Fruit fly (Drosophila melanogaster) whole organism, prepupa: ENCODE measurements around the gene Kpc1.

Experiments used
- Blimp-1 ChIP-seq: fragments of 200-800 bp; sonication (Bioruptor generic); optimal IDR thresholded peaks from 3 replicates; lab custom pipeline; 2017; ENCODE audit warnings: missing biosample characterization, missing genetic modification characterization, mild to moderate bottlenecking, moderate library complexity, missing genetic modification reagents
- CG11762 ChIP-seq: fragments of 200-800 bp; sonication (Bioruptor generic); optimal IDR thresholded peaks from 3 replicates; lab custom pipeline; 2016; ENCODE audit warnings: missing biosample characterization, missing genetic modification characterization; ENCODE audit not compliant: insufficient read depth
- CG11902 ChIP-seq: fragments of 200-800 bp; sonication (Bioruptor generic); optimal IDR thresholded peaks from 3 replicates; lab custom pipeline; 2016; ENCODE audit warnings: missing biosample characterization, missing genetic modification characterization
- CG15336 ChIP-seq: fragments of 200-800 bp; sonication (Bioruptor generic); IDR thresholded peaks from 2 replicates; pipeline ENCODE4 v1.3.6; 2022; ENCODE audit warnings: missing biosample characterization, missing genetic modification characterization
- CG1621 ChIP-seq: fragments of 200-800 bp; sonication (Bioruptor generic); optimal IDR thresholded peaks from 3 replicates; lab custom pipeline; 2018; ENCODE audit warnings: missing biosample characterization, mild to moderate bottlenecking, missing genetic modification characterization
- CG3032 ChIP-seq: fragments of 200-800 bp; optimal IDR thresholded peaks from 2 replicates; lab custom pipeline; 2019; ENCODE audit warnings: missing biosample characterization, mild to moderate bottlenecking, missing genetic modification characterization, moderate library complexity
- CG31627 ChIP-seq: fragments of 200-800 bp; sonication (Bioruptor generic); optimal IDR thresholded peaks from 3 replicates; lab custom pipeline; 2016; ENCODE audit warnings: missing biosample characterization, missing genetic modification characterization
- CG34406 ChIP-seq: fragments of 200-800 bp; sonication (Bioruptor generic); optimal IDR thresholded peaks from 3 replicates; lab custom pipeline; 2016; ENCODE audit warnings: missing biosample characterization, missing genetic modification characterization
- CG3919 ChIP-seq: fragments of 200-800 bp; sonication (Bioruptor generic); optimal IDR thresholded peaks from 3 replicates; lab custom pipeline; 2016; ENCODE audit warnings: missing biosample characterization, missing genetic modification characterization
- CG4318 ChIP-seq: fragments of 200-800 bp; sonication (Bioruptor generic); optimal IDR thresholded peaks from 3 replicates; lab custom pipeline; 2017; ENCODE audit warnings: missing biosample characterization, mild to moderate bottlenecking, missing genetic modification characterization
- CG6163 ChIP-seq: fragments of 200-800 bp; sonication (Bioruptor generic); IDR thresholded peaks from 3 replicates; pipeline ENCODE4 v1.3.6; 2022; ENCODE audit warnings: missing biosample characterization, missing genetic modification characterization
- CG6276 ChIP-seq: fragments of 200-800 bp; sonication (Bioruptor generic); optimal IDR thresholded peaks from 2 replicates; lab custom pipeline; 2017; ENCODE audit warnings: missing biosample characterization, mild to moderate bottlenecking, missing genetic modification characterization
- CG6792 ChIP-seq: fragments of 200-800 bp; sonication (Bioruptor generic); optimal IDR thresholded peaks from 3 replicates; lab custom pipeline; 2016; ENCODE audit warnings: missing biosample characterization, missing genetic modification characterization
- CG6808 ChIP-seq: fragments of 200-800 bp; sonication (Bioruptor generic); optimal IDR thresholded peaks from 3 replicates; lab custom pipeline; 2017; ENCODE audit warnings: missing biosample characterization, missing genetic modification characterization, mild to moderate bottlenecking, moderate library complexity, missing genetic modification reagents
- CG8119 ChIP-seq: fragments of 200-800 bp; sonication (Bioruptor generic); IDR thresholded peaks from 3 replicates; pipeline ENCODE4 v1.3.6; 2022; ENCODE audit warnings: missing biosample characterization, missing genetic modification characterization
- CG9139 ChIP-seq: fragments of 200-800 bp; sonication (Bioruptor generic); optimal IDR thresholded peaks from 3 replicates; lab custom pipeline; 2017; ENCODE audit warnings: missing biosample characterization, mild to moderate bottlenecking, missing genetic modification characterization
- Eip75B ChIP-seq: fragments of 200-800 bp; sonication (Bioruptor generic); optimal IDR thresholded peaks from 3 replicates; lab custom pipeline; 2016; ENCODE audit warnings: missing biosample characterization, missing genetic modification characterization
- Eip78C ChIP-seq: fragments of 200-800 bp; sonication (Bioruptor generic); peaks from one replicate; lab custom pipeline; 2016; ENCODE audit warnings: missing biosample characterization, missing genetic modification characterization
- Eip93F ChIP-seq: fragments of 200-800 bp; sonication (Bioruptor generic); optimal IDR thresholded peaks from 2 replicates; lab custom pipeline; 2016; ENCODE audit warnings: missing biosample characterization, mild to moderate bottlenecking, missing genetic modification characterization
- Ets21C ChIP-seq: fragments of 200-800 bp; sonication (Bioruptor generic); optimal IDR thresholded peaks from 3 replicates; lab custom pipeline; 2016; ENCODE audit warnings: missing biosample characterization, missing genetic modification characterization
- Gug ChIP-seq: fragments of 200-800 bp; sonication (Bioruptor generic); IDR thresholded peaks from 2 replicates; pipeline ENCODE4 v1.3.6; 2022; ENCODE audit warnings: missing biosample characterization, missing genetic modification characterization
- Hr38 ChIP-seq: sonication (Bioruptor generic); optimal IDR thresholded peaks from 2 replicates; lab custom pipeline; 2016; ENCODE audit warnings: missing biosample characterization, missing genetic modification characterization
- Hr39 ChIP-seq: fragments of 200-800 bp; sonication (Bioruptor generic); optimal IDR thresholded peaks from 2 replicates; lab custom pipeline; 2016; ENCODE audit warnings: missing biosample characterization, missing genetic modification characterization
- Hr4 ChIP-seq: fragments of 200-800 bp; sonication (Bioruptor generic); optimal IDR thresholded peaks from 3 replicates; lab custom pipeline; 2016; ENCODE audit warnings: missing biosample characterization, missing genetic modification characterization
- Lpt ChIP-seq: fragments of 200-800 bp; sonication (Bioruptor generic); optimal IDR thresholded peaks from 3 replicates; lab custom pipeline; 2016; ENCODE audit warnings: missing biosample characterization, missing genetic modification characterization
- Smox ChIP-seq: fragments of 200-800 bp; sonication (Bioruptor generic); optimal IDR thresholded peaks from 3 replicates; lab custom pipeline; 2016; ENCODE audit warnings: missing biosample characterization, missing genetic modification characterization
- Sox102F ChIP-seq: fragments of 200-800 bp; sonication (Bioruptor generic); optimal IDR thresholded peaks from 2 replicates; lab custom pipeline; 2016; ENCODE audit warnings: missing biosample characterization, mild to moderate bottlenecking, missing genetic modification characterization
- Sox14 ChIP-seq: fragments of 200-800 bp; sonication (Bioruptor generic); optimal IDR thresholded peaks from 3 replicates; lab custom pipeline; 2016; ENCODE audit warnings: missing biosample characterization, missing genetic modification characterization
- Sox15 ChIP-seq: fragments of 200-800 bp; sonication (Bioruptor generic); optimal IDR thresholded peaks from 3 replicates; lab custom pipeline; 2016; ENCODE audit warnings: missing biosample characterization, missing genetic modification characterization
- acj6 ChIP-seq: fragments of 200-800 bp; sonication (Bioruptor generic); optimal IDR thresholded peaks from 3 replicates; lab custom pipeline; 2016; ENCODE audit warnings: missing biosample characterization, missing genetic modification characterization
- cyc ChIP-seq: fragments of 200-800 bp; sonication (Bioruptor generic); optimal IDR thresholded peaks from 3 replicates; lab custom pipeline; 2016; ENCODE audit warnings: missing biosample characterization, missing genetic modification characterization
- dac ChIP-seq: fragments of 200-800 bp; sonication (Bioruptor generic); optimal IDR thresholded peaks from 2 replicates; lab custom pipeline; 2017; ENCODE audit warnings: missing biosample characterization, mild to moderate bottlenecking, missing genetic modification characterization
- dsx ChIP-seq: fragments of 200-800 bp; optimal IDR thresholded peaks from 3 replicates; lab custom pipeline; 2019; ENCODE audit warnings: missing biosample characterization, mild to moderate bottlenecking, missing genetic modification characterization, moderate library complexity; ENCODE audit not compliant: poor library complexity, severe bottlenecking
- eg ChIP-seq: fragments of 200-800 bp; sonication (Bioruptor generic); IDR thresholded peaks from 3 replicates; pipeline ENCODE4 v1.3.6; 2022; ENCODE audit warnings: missing biosample characterization, missing genetic modification characterization
- esn ChIP-seq: fragments of 200-800 bp; sonication (Bioruptor generic); optimal IDR thresholded peaks from 2 replicates; lab custom pipeline; 2016; ENCODE audit warnings: missing biosample characterization, mild to moderate bottlenecking, missing genetic modification characterization, moderate library complexity
- fd59A ChIP-seq: fragments of 200-800 bp; sonication (Bioruptor generic); optimal IDR thresholded peaks from 2 replicates; lab custom pipeline; 2017; ENCODE audit warnings: missing biosample characterization, mild to moderate bottlenecking, missing genetic modification characterization, missing genetic modification reagents
- fkh ChIP-seq: fragments of 200-800 bp; sonication (Bioruptor generic); optimal IDR thresholded peaks from 3 replicates; lab custom pipeline; 2017; ENCODE audit warnings: missing biosample characterization, mild to moderate bottlenecking, missing genetic modification characterization, moderate library complexity
- lz ChIP-seq: fragments of 200-800 bp; sonication (Bioruptor generic); optimal IDR thresholded peaks from 3 replicates; lab custom pipeline; 2016; ENCODE audit warnings: missing biosample characterization, missing genetic modification characterization
- pdm3 ChIP-seq: fragments of 200-800 bp; sonication (Bioruptor generic); optimal IDR thresholded peaks from 3 replicates; lab custom pipeline; 2016; ENCODE audit warnings: missing biosample characterization, missing genetic modification characterization
- salr ChIP-seq, 2 experiments: fragments of 200-800 bp; sonication (Bioruptor generic); optimal IDR thresholded peaks; 3 replicates each; lab custom pipeline; 2016 to 2018; ENCODE audit warnings: missing biosample characterization in 2 of 2, missing genetic modification characterization in 2 of 2, mild to moderate bottlenecking in 1 of 2
- ss ChIP-seq, 2 experiments: fragments of 200-800 bp; sonication (Bioruptor generic); optimal IDR thresholded peaks; 2 replicates in 1 of 2; 3 replicates in 1 of 2; lab custom pipeline; 2017 to 2018; ENCODE audit warnings: mild to moderate bottlenecking in 2 of 2, missing biosample characterization in 2 of 2, missing genetic modification characterization in 2 of 2, moderate library complexity in 1 of 2
- svp ChIP-seq: fragments of 200-800 bp; sonication (Bioruptor generic); peaks from one replicate; lab custom pipeline; 2016; ENCODE audit warnings: missing biosample characterization, missing genetic modification characterization
- vri ChIP-seq: fragments of 200-800 bp; sonication (Bioruptor generic); optimal IDR thresholded peaks from 3 replicates; lab custom pipeline; 2016; ENCODE audit warnings: missing biosample characterization, mild to moderate bottlenecking, missing genetic modification characterization

Gene Kpc1

DNA sequence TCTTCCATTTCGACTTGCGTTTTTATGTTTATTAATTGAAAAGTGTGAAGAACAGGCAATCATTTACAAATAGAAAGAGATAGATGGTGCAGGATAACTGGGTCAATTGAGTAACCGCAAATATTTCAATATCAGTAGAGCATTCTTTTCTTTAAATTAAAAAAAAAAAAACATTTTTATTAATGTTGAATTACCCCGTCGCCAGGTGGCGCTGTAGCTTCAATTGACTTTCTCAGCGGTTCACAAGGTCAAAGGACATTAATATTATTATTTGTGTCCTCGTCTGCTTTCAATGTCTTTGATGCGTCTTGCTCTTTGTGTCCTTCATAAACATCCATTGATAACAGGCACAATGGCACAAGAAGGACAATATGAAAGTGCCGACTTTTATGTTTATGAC is 47.4 kb downstream of the Kpc1 start:
- TF ChIP-seq pdm3 (GFP tag; lab: Kevin White, UChicago) (no peak), vri (no peak), CG9139 (GFP tag; lab: Kevin White, UChicago) (no peak), Eip75B (no peak), CG1621 (tag; lab: Kevin White, UChicago) (no peak), fkh (GFP tag; lab: Kevin White, UChicago) (no peak), CG11762 (no peak), dsx (GFP tag; lab: Kevin White, UChicago) (no peak), CG15336 (GFP tag; lab: Robert Waterston, UW) (no peak), Ets21C (GFP tag; lab: Kevin White, UChicago) (no peak), Blimp-1 (GFP tag; lab: Kevin White, UChicago) (no peak), Lpt (GFP tag; lab: Kevin White, UChicago) (no peak), Hr39 (GFP tag; lab: Kevin White, UChicago) (no peak), esn (GFP tag; lab: Kevin White, UChicago) (no peak), Hr38 (GFP tag; lab: Kevin White, UChicago) (no peak), Eip93F (no peak), Smox (no peak), Sox14 (GFP tag; lab: Kevin White, UChicago) (no peak)

DNA sequence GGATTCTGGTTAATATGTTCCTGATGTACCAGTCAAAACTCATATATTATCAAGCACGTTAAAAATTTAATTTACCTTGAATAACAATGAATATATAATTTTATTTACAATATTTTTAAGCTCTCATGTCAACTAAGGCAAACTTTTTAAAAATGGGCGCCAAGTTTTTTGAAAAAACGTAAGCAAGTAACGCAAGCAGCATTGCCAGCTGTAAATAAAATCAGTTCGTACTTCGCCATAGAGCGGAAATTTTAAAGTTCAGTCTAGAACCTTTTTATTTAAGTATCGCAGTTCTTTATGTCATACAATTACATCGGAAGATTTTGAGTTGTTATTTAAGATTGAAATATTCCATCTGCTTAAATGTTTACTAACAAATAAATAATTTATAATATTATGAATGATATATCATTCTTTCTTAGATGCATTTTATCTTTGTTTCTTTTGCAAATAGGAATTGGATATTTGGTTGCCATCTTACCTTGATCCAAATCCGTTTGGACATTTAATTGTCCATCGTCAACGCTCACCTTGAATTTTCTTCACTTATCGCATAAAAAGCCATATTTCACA is 48.1 kb downstream of the Kpc1 start:
- TF ChIP-seq CG31627 (GFP tag; lab: Kevin White, UChicago), result no peak
- TF ChIP-seq Eip78C (GFP tag; lab: Kevin White, UChicago), result peak; percentile 37

DNA sequence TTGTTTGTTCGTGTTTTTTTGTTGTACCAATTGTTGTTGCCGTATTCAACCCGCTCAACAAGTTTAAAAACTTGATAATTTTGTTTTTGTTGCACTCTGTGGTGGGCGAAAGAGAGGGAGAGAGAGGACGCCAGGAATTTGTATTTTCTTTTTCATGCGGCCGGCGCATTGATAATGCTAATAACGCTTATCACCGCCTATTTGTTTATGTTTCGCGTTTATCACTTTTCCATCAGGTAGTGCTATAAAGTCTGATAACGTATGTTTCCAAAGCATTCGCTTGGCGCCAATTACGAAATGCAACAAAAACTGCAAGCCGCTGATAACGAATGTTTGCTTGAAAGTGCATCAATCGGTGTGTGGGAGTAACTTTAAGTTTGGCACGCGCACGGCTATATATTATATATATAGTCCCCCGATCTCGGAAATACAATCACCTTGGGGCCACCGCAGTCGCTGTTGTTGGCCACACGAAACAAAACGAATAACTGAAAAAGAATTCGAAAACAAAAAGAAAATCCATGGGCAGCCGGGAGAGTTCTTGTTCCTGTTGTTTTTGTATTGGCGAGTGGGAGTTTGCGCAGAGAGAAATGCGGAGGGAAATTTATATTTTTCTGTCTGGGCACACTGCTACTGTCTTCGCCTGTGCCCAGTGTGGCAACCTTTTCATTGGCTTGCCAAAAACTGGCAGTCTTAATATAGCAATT is 48.8 kb downstream of the Kpc1 start, which contains the start of gene Glys:
Gene Glys (minus strand): TSS at position 494 of the 707 bp plus-strand sequence.
- TF ChIP-seq Sox102F (GFP tag; lab: Kevin White, UChicago) (peak; percentile 58), cyc (GFP tag; lab: Kevin White, UChicago) (no peak), fd59A (GFP tag; lab: Kevin White, UChicago) (no peak), Eip93F (peak; percentile 54), Sox14 (GFP tag; lab: Kevin White, UChicago) (peak; percentile 53), ss (GFP tag; optimal IDR thresholded peaks at IDR 0.05; lab: Kevin White, UChicago) (peak; percentile 60 to 80), CG34406 (GFP tag; lab: Kevin White, UChicago) (peak; percentile 28), Ets21C (GFP tag; lab: Kevin White, UChicago) (no peak), Hr38 (GFP tag; lab: Kevin White, UChicago) (no peak), Gug (GFP tag; lab: Robert Waterston, UW) (0 out of 2 replicates have a peak, but pooled peaks have one; percentile 37), Eip78C (GFP tag; lab: Kevin White, UChicago) (peak; percentile 55), CG11902 (no peak), esn (GFP tag; lab: Kevin White, UChicago) (peak; percentile 30), Sox15 (no peak), CG3032 (tag; lab: Kevin White, UChicago) (peak; percentile 51), Hr4 (GFP tag; lab: Kevin White, UChicago) (peak; percentile 42), CG15336 (GFP tag; lab: Robert Waterston, UW) (peak; percentile 54), CG4318 (GFP tag; lab: Kevin White, UChicago) (no peak), CG11762 (no peak), CG3919 (peak; percentile 49), CG6808 (GFP tag; lab: Kevin White, UChicago) (peak; percentile 59), CG6792 (peak; percentile 2), CG6276 (GFP tag; lab: Kevin White, UChicago) (peak; percentile 80), dac (peak; percentile 35), CG8119 (GFP tag; lab: Robert Waterston, UW) (peak; percentile 63), CG6163 (GFP tag; lab: Robert Waterston, UW) (peak; percentile 85), vri (peak; percentile 61), svp (GFP tag; lab: Kevin White, UChicago) (peak; percentile 66), acj6 (GFP tag; lab: Kevin White, UChicago) (no peak), Smox (no peak), CG1621 (tag; lab: Kevin White, UChicago) (peak; percentile 62), Hr39 (GFP tag; lab: Kevin White, UChicago) (no peak), CG31627 (GFP tag; lab: Kevin White, UChicago) (no peak), Lpt (GFP tag; lab: Kevin White, UChicago) (peak; percentile 81), salr (GFP tag; optimal IDR thresholded peaks at IDR 0.05; lab: Kevin White, UChicago) (peak; percentile 46 to 63), CG9139 (GFP tag; lab: Kevin White, UChicago) (peak; percentile 58), lz (GFP tag; lab: Kevin White, UChicago) (peak; percentile 22), eg (peak; percentile 86)
